Worm (Caenorhabditis elegans) whole organism, L3 larva: ENCODE results near the gene srd-17.
A peak's percentile ranks its signal among the peaks of the same experiment; 100 is the strongest.

Source experiments
- R02D3.7 ChIP-seq: fragments of 150-350 bp; optimal IDR thresholded peaks from 2 replicates; lab custom pipeline; 2014; ENCODE audit warnings: missing biosample characterization, missing genetic modification characterization
- ZK546.5 ChIP-seq: sonication (generic microtip); optimal IDR thresholded peaks from 2 replicates; lab custom pipeline; 2017; ENCODE audit warnings: missing biosample characterization, missing genetic modification characterization
- aly-2 ChIP-seq: fragments of 150-350 bp; optimal IDR thresholded peaks from 2 replicates; lab custom pipeline; 2014; ENCODE audit warnings: missing biosample characterization, missing genetic modification characterization
- ama-1 ChIP-seq: fragments of 150-350 bp; optimal IDR thresholded peaks from 2 replicates; lab custom pipeline; 2018
- ceh-16 ChIP-seq: sonication (generic microtip); optimal IDR thresholded peaks from 2 replicates; lab custom pipeline; 2017; ENCODE audit warnings: missing biosample characterization, missing genetic modification characterization
- ceh-28 ChIP-seq: fragments of 150-350 bp; optimal IDR thresholded peaks from 2 replicates; lab custom pipeline; 2014; ENCODE audit warnings: missing biosample characterization, missing genetic modification reagents, missing genetic modification characterization
- ceh-82 ChIP-seq: fragments of 150-350 bp; optimal IDR thresholded peaks from 2 replicates; lab custom pipeline; 2014; ENCODE audit warnings: missing biosample characterization, missing genetic modification characterization
- ceh-9 ChIP-seq: sonication (generic microtip); optimal IDR thresholded peaks from 2 replicates; lab custom pipeline; 2018; ENCODE audit warnings: missing biosample characterization, missing genetic modification characterization
- daf-12 ChIP-seq: fragments of 150-350 bp; optimal IDR thresholded peaks from 2 replicates; lab custom pipeline; 2014; ENCODE audit warnings: missing biosample characterization, missing genetic modification reagents, missing genetic modification characterization
- elt-1 ChIP-seq: fragments of 150-350 bp; optimal IDR thresholded peaks from 2 replicates; lab custom pipeline; 2014; ENCODE audit warnings: missing biosample characterization, missing genetic modification characterization
- elt-2 ChIP-seq: sonication (generic microtip); optimal IDR thresholded peaks from 2 replicates; lab custom pipeline; 2016; ENCODE audit warnings: missing genetic modification reagents, mild to moderate bottlenecking, missing genetic modification characterization, missing compliant biosample characterization
- elt-3 ChIP-seq, 3 experiments: fragments of 150-350 bp in 1 of 3; sonication (generic microtip) in 2 of 3; optimal IDR thresholded peaks; 2 replicates in 2 of 3; 4 replicates in 1 of 3; lab custom pipeline; 2014 to 2017; ENCODE audit warnings: missing biosample characterization in 3 of 3, missing genetic modification characterization in 3 of 3
- eor-1 ChIP-seq, 2 experiments: fragments of 150-350 bp; optimal IDR thresholded peaks; 2 replicates each; lab custom pipeline; 2014 to 2018; ENCODE audit warnings: missing biosample characterization in 2 of 2, missing genetic modification characterization in 2 of 2
- fkh-10 ChIP-seq: sonication (generic microtip); optimal IDR thresholded peaks from 2 replicates; lab custom pipeline; 2017; ENCODE audit warnings: missing biosample characterization, missing genetic modification reagents, missing genetic modification characterization
- fos-1 ChIP-seq: fragments of 150-350 bp; optimal IDR thresholded peaks from 2 replicates; lab custom pipeline; 2014; ENCODE audit warnings: missing biosample characterization, missing genetic modification characterization
- hmg-11 ChIP-seq: sonication (generic microtip); optimal IDR thresholded peaks from 2 replicates; lab custom pipeline; 2016; ENCODE audit warnings: missing genetic modification characterization, missing compliant biosample characterization
- jun-1 ChIP-seq: fragments of 150-350 bp; optimal IDR thresholded peaks from 2 replicates; lab custom pipeline; 2014; ENCODE audit warnings: missing biosample characterization, missing genetic modification reagents, missing genetic modification characterization
- lin-39 ChIP-seq: fragments of 150-350 bp; optimal IDR thresholded peaks from 2 replicates; lab custom pipeline; 2018; ENCODE audit warnings: missing biosample characterization, missing genetic modification reagents, missing genetic modification characterization
- mdl-1 ChIP-seq: fragments of 150-350 bp; optimal IDR thresholded peaks from 2 replicates; lab custom pipeline; 2014; ENCODE audit warnings: missing biosample characterization, missing genetic modification characterization
- mml-1 ChIP-seq: fragments of 150-350 bp; sonication (generic microtip); optimal IDR thresholded peaks from 3 replicates; lab custom pipeline; 2014; ENCODE audit warnings: missing biosample characterization, missing genetic modification characterization
- nfya-1 ChIP-seq: sonication (generic microtip); optimal IDR thresholded peaks from 2 replicates; lab custom pipeline; 2017; ENCODE audit warnings: missing genetic modification characterization, mild to moderate bottlenecking, missing compliant biosample characterization, antibody characterized with exemption, moderate library complexity; ENCODE audit not compliant: insufficient read depth
- nhr-11 ChIP-seq: fragments of 150-350 bp; optimal IDR thresholded peaks from 2 replicates; lab custom pipeline; 2014; ENCODE audit warnings: missing biosample characterization, missing genetic modification characterization
- nhr-12 ChIP-seq: fragments of 150-350 bp; optimal IDR thresholded peaks from 2 replicates; lab custom pipeline; 2014; ENCODE audit warnings: missing biosample characterization, missing genetic modification characterization
- nhr-25 ChIP-seq: sonication (generic microtip); optimal IDR thresholded peaks from 2 replicates; lab custom pipeline; 2017; ENCODE audit warnings: missing biosample characterization, missing genetic modification characterization
- nhr-28 ChIP-seq: fragments of 150-350 bp; optimal IDR thresholded peaks from 2 replicates; lab custom pipeline; 2014; ENCODE audit warnings: missing biosample characterization, missing genetic modification characterization
- nhr-43 ChIP-seq: sonication (generic microtip); optimal IDR thresholded peaks from 2 replicates; lab custom pipeline; 2016; ENCODE audit warnings: mild to moderate bottlenecking, missing genetic modification characterization, missing compliant biosample characterization; ENCODE audit not compliant: poor library complexity, severe bottlenecking
- nhr-67 ChIP-seq: fragments of 150-350 bp; optimal IDR thresholded peaks from 2 replicates; lab custom pipeline; 2014; ENCODE audit warnings: missing biosample characterization, missing genetic modification characterization
- nhr-77 ChIP-seq: fragments of 150-350 bp; optimal IDR thresholded peaks from 2 replicates; lab custom pipeline; 2014; ENCODE audit warnings: missing biosample characterization, missing genetic modification characterization
- pqm-1 ChIP-seq: fragments of 150-350 bp; optimal IDR thresholded peaks from 2 replicates; lab custom pipeline; 2017; ENCODE audit warnings: missing biosample characterization, missing genetic modification characterization, inconsistent platforms
- snpc-4 ChIP-seq: fragments of 150-350 bp; optimal IDR thresholded peaks from 2 replicates; lab custom pipeline; 2014; ENCODE audit warnings: missing biosample characterization, missing genetic modification characterization
- unc-39 ChIP-seq: sonication (generic microtip); optimal IDR thresholded peaks from 4 replicates; lab custom pipeline; 2017; ENCODE audit warnings: missing biosample characterization, missing genetic modification characterization
- unc-62 ChIP-seq: fragments of 150-350 bp; sonication (generic microtip); optimal IDR thresholded peaks from 4 replicates; lab custom pipeline; 2014; ENCODE audit warnings: missing biosample characterization, missing genetic modification reagents, missing genetic modification characterization
- ztf-11 ChIP-seq: fragments of 150-350 bp; optimal IDR thresholded peaks from 2 replicates; lab custom pipeline; 2014; ENCODE audit warnings: missing biosample characterization, missing genetic modification characterization

Gene srd-17

DNA sequence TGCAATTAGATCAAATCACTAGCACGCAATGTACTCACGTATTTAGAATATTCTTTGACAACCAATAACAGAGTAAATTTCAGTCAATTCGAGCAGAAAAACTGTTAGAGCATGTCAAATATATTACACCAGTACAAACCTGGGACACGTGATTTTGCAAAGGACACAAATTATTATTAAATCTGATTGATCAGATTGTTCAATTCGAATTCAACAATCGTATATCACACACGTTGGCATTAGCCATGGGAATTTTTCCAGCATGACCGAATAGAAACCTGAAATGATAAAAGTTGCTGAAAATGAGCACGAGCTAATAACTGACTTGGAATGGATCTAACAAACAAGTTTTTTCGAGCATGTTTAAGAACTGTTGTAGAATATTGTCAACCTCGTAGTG is 9.5 kb downstream of the srd-17 start, which contains the start of gene srv-9:
Gene srv-9 (minus strand): TSS at position 101 of the 400 bp plus-strand sequence.
- TF ChIP-seq pqm-1 (no peak), nhr-11 (no peak), elt-2 (tag; lab: Kevin White, UChicago) (no peak), elt-3 (tag; optimal IDR thresholded peaks at IDR 0.05; lab: Kevin White, UChicago) (no peak), ama-1 (lab: Kevin White, UChicago) (no peak), ceh-28 (tag; lab: Kevin White, UChicago) (no peak), nhr-12 (tag; lab: Kevin White, UChicago) (no peak), lin-39 (tag; lab: Kevin White, UChicago) (no peak), ceh-82 (tag; lab: Kevin White, UChicago) (no peak), jun-1 (no peak), nfya-1 (tag; lab: Kevin White, UChicago) (no peak), aly-2 (tag; lab: Kevin White, UChicago) (no peak), unc-39 (no peak), mdl-1 (tag; lab: Kevin White, UChicago) (no peak), nhr-28 (tag; lab: Kevin White, UChicago) (no peak), unc-62 (GFP tag; lab: Kevin White, UChicago) (no peak), ceh-9 (tag; lab: Kevin White, UChicago) (no peak)

DNA sequence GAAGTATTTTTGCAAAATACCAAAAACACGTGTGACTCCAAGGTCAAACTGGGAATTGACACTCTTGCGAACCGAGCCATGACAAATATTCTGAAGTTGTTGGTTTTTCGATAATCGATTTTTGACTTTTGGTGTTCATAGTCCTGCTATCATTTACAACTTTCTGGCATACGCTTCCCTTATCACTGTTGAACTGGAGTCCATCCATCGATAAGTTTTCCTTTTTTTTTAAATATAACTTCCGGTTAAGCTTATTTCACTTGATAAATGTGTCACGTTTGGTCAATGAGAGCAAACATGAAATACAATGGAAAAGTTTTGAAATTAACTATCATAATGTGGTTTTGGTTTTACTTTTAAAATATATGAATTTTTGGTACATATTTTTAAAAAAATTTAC is 10.8 kb downstream of the srd-17 start:
- no peak for TF ChIP-seq mdl-1 (tag; lab: Kevin White, UChicago)
- TF ChIP-seq snpc-4 = no peak
- no peak for TF ChIP-seq ama-1 (lab: Kevin White, UChicago)
- TF ChIP-seq aly-2 (tag; lab: Kevin White, UChicago) = no peak
- TF ChIP-seq pqm-1 = peak; percentile 96
- TF ChIP-seq nhr-28 (tag; lab: Kevin White, UChicago) = no peak
- TF ChIP-seq hmg-11 (tag; lab: Kevin White, UChicago) = no peak
- TF ChIP-seq jun-1 = peak; percentile 18
- TF ChIP-seq eor-1 (tag; optimal IDR thresholded peaks at IDR 0.05; lab: Kevin White, UChicago) = no peak
- TF ChIP-seq daf-12 (tag; lab: Kevin White, UChicago) = no peak
- peak; percentile 91 for TF ChIP-seq elt-2 (tag; lab: Kevin White, UChicago)
- TF ChIP-seq ceh-16 (tag; lab: Kevin White, UChicago) = no peak
- no peak for TF ChIP-seq R02D3.7 (tag; lab: Kevin White, UChicago)

- TF ChIP-seq nhr-25 (tag; lab: Kevin White, UChicago) (no peak), ceh-28 (tag; lab: Kevin White, UChicago) (no peak), ztf-11 (tag; lab: Kevin White, UChicago) (no peak), jun-1 (no peak), fos-1 (tag; lab: Kevin White, UChicago) (no peak), elt-3 (tag; optimal IDR thresholded peaks at IDR 0.05; lab: Kevin White, UChicago) (no peak), nfya-1 (tag; lab: Kevin White, UChicago) (no peak), mml-1 (no peak), fkh-10 (GFP tag; lab: Kevin White, UChicago) (no peak), daf-12 (tag; lab: Kevin White, UChicago) (no peak), elt-1 (tag; lab: Kevin White, UChicago) (no peak), R02D3.7 (tag; lab: Kevin White, UChicago) (no peak)
Observed at ce11 chrV:13420640-13421039, 11.9 kb downstream of the srd-17 start, which contains the start of gene srv-8. Gene srv-8, minus strand, starts transcription at chrV:13420740.

DNA sequence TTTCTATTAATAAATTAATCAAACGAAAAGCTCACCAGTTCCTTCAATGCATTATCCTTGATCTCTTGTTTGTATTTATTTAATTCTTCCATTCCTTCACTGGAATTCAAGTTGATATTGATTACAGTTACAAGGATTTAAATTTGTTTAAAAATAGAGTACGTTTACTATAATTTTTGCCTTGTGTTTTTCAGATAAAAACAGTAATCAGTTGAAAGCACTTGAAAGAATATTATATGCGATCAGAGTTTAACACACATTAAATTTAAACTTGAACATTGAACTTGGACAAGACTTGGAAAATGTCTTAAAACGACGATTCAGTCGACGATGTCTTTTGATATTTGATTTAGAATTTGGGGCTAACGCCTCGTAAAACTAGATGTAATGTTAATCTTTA is 15.0 kb downstream of the srd-17 start, which contains the start of gene F53F1.6:
Gene F53F1.6 (minus strand): TSS at position 101 of the 400 bp plus-strand sequence.
- TF ChIP-seq daf-12 (tag; lab: Kevin White, UChicago) = no peak
- TF ChIP-seq, all 47 proteins: peak for 0

DNA sequence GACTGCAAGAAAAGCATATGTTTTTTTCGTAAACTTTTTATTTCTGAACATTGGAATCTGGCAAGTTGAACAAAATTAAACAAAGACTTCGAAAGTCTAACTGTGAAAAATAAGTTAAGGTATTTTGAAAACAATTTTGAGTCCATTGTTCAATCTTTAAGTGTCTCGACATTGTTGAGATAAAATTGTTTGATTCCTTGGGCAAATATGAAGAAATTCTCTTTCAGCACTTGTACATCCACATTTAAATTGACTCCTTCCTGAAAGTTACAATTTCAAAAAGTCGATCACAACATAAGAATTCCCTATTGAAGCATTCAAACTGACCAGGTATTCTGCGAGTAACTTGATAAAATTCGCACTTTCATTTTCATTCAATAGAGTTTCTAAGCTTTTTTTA is 16.4 kb downstream of the srd-17 start:
- no peak for TF ChIP-seq ZK546.5 (tag; lab: Kevin White, UChicago)
- peak; percentile 4 for TF ChIP-seq nhr-25 (tag; lab: Kevin White, UChicago)
- TF ChIP-seq ceh-82 (tag; lab: Kevin White, UChicago) = peak; percentile 39
- TF ChIP-seq nhr-77 = peak; percentile 79
- TF ChIP-seq nhr-67 (tag; lab: Kevin White, UChicago) = no peak
- peak; percentile 46 for TF ChIP-seq nhr-43
- TF ChIP-seq unc-62 (GFP tag; lab: Kevin White, UChicago) = no peak
